Fruit fly (Drosophila melanogaster) whole organism, embryonic: ENCODE results near the gene Tsp5D.

Experiments
- Adf1 ChIP-seq: fragments of 200-800 bp; sonication (Bioruptor generic); IDR thresholded peaks from 2 replicates; pipeline ENCODE4 v1.3.6; 2022; ENCODE audit warnings: missing biosample characterization, missing genetic modification characterization
- Aef1 ChIP-seq: fragments of 200-800 bp; sonication (Bioruptor generic); IDR thresholded peaks from 3 replicates; pipeline ENCODE4 v1.3.6; 2022; ENCODE audit warnings: missing biosample characterization, missing genetic modification characterization
- CG1024 ChIP-seq: fragments of 200-800 bp; sonication (Bioruptor generic); IDR thresholded peaks from 2 replicates; pipeline ENCODE4 v1.3.6; 2022; ENCODE audit warnings: missing biosample characterization, missing genetic modification characterization
- CG10431 ChIP-seq: fragments of 200-800 bp; sonication (Bioruptor generic); optimal IDR thresholded peaks from 3 replicates; lab custom pipeline; 2018; ENCODE audit warnings: missing biosample characterization, mild to moderate bottlenecking, missing genetic modification characterization
- CG11560 ChIP-seq: fragments of 200-800 bp; sonication (Bioruptor generic); IDR thresholded peaks from 3 replicates; pipeline ENCODE4 v1.3.6; 2022; ENCODE audit warnings: missing biosample characterization, missing genetic modification characterization
- CG11696 ChIP-seq: fragments of 200-800 bp; sonication (Bioruptor generic); IDR thresholded peaks from 2 replicates; pipeline ENCODE4 v1.3.6; 2022; ENCODE audit warnings: missing biosample characterization, missing genetic modification characterization
- CG12236 ChIP-seq: fragments of 200-800 bp; sonication (Bioruptor generic); optimal IDR thresholded peaks from 2 replicates; lab custom pipeline; 2016; ENCODE audit warnings: missing biosample characterization, missing genetic modification characterization
- CG12769 ChIP-seq: fragments of 200-800 bp; sonication (Bioruptor generic); optimal IDR thresholded peaks from 2 replicates; lab custom pipeline; 2019; ENCODE audit warnings: missing biosample characterization, mild to moderate bottlenecking, missing genetic modification characterization, moderate library complexity
- CG13123 ChIP-seq: fragments of 200-800 bp; sonication (Bioruptor generic); optimal IDR thresholded peaks from 2 replicates; lab custom pipeline; 2016; ENCODE audit warnings: missing biosample characterization, missing genetic modification characterization
- CG13894 ChIP-seq: fragments of 200-800 bp; sonication (Bioruptor generic); optimal IDR thresholded peaks from 3 replicates; lab custom pipeline; 2018; ENCODE audit warnings: missing biosample characterization, mild to moderate bottlenecking, missing genetic modification characterization, moderate library complexity
- CG14014 ChIP-seq: fragments of 200-800 bp; sonication (Bioruptor generic); IDR thresholded peaks from 2 replicates; pipeline ENCODE4 v1.3.6; 2022; ENCODE audit warnings: missing biosample characterization, missing genetic modification characterization
- CG14050 ChIP-seq: fragments of 200-800 bp; sonication (Bioruptor generic); IDR thresholded peaks from 3 replicates; pipeline ENCODE4 v1.3.6; 2022; ENCODE audit warnings: missing biosample characterization, missing genetic modification characterization
- CG17385 ChIP-seq: fragments of 200-800 bp; sonication (Bioruptor generic); optimal IDR thresholded peaks from 3 replicates; lab custom pipeline; 2018; ENCODE audit warnings: missing biosample characterization, mild to moderate bottlenecking, missing genetic modification characterization
- CG17829 ChIP-seq: fragments of 200-800 bp; optimal IDR thresholded peaks from 2 replicates; lab custom pipeline; 2019; ENCODE audit warnings: missing biosample characterization, mild to moderate bottlenecking, missing genetic modification characterization, moderate library complexity
- CG2129 ChIP-seq: fragments of 200-800 bp; sonication (Bioruptor generic); IDR thresholded peaks from 2 replicates; pipeline ENCODE4 v1.3.6; 2022; ENCODE audit warnings: missing biosample characterization, missing genetic modification characterization; ENCODE audit not compliant: partially characterized antibody
- CG31365 ChIP-seq: fragments of 200-800 bp; sonication (Bioruptor generic); optimal IDR thresholded peaks from 2 replicates; lab custom pipeline; 2018; ENCODE audit warnings: missing biosample characterization, mild to moderate bottlenecking, missing genetic modification characterization
- CG31388 ChIP-seq: fragments of 200-800 bp; sonication (Bioruptor generic); optimal IDR thresholded peaks from 2 replicates; lab custom pipeline; 2016; ENCODE audit warnings: missing biosample characterization, missing genetic modification characterization
- CG6654 ChIP-seq: fragments of 200-800 bp; sonication (Bioruptor generic); optimal IDR thresholded peaks from 2 replicates; lab custom pipeline; 2017; ENCODE audit warnings: missing biosample characterization, mild to moderate bottlenecking, missing genetic modification characterization
- CG8281 ChIP-seq: fragments of 200-800 bp; sonication (Bioruptor generic); optimal IDR thresholded peaks from 2 replicates; lab custom pipeline; 2018; ENCODE audit warnings: missing biosample characterization, mild to moderate bottlenecking, missing genetic modification characterization, moderate library complexity
- CG8765 ChIP-seq: fragments of 200-800 bp; sonication (Bioruptor generic); IDR thresholded peaks from 2 replicates; pipeline ENCODE4 v1.3.6; 2022; ENCODE audit warnings: missing biosample characterization, missing genetic modification characterization
- CkIIα-i1 ChIP-seq: fragments of 200-800 bp; sonication (Bioruptor generic); IDR thresholded peaks from 2 replicates; pipeline ENCODE4 v1.3.6; 2022; ENCODE audit warnings: missing biosample characterization, missing genetic modification characterization
- Dad ChIP-seq: fragments of 200-800 bp; sonication (Bioruptor generic); optimal IDR thresholded peaks from 3 replicates; lab custom pipeline; 2016; ENCODE audit warnings: missing biosample characterization, missing genetic modification characterization
- Dip3 ChIP-seq: fragments of 200-800 bp; sonication (Bioruptor generic); optimal IDR thresholded peaks from 3 replicates; lab custom pipeline; 2016; ENCODE audit warnings: missing biosample characterization, missing genetic modification characterization
- Dll ChIP-seq: fragments of 200-800 bp; sonication (Bioruptor generic); IDR thresholded peaks from 4 replicates; pipeline ENCODE4 v1.3.6; 2022; ENCODE audit warnings: missing biosample characterization, missing genetic modification characterization; ENCODE audit not compliant: partially characterized antibody
- Drgx ChIP-seq: fragments of 200-800 bp; sonication (Bioruptor generic); IDR thresholded peaks from 2 replicates; pipeline ENCODE4 v1.3.6; 2022; ENCODE audit warnings: missing biosample characterization, missing genetic modification characterization
- HLH4C ChIP-seq: fragments of 200-800 bp; sonication (Bioruptor generic); IDR thresholded peaks from 3 replicates; pipeline ENCODE4 v1.3.6; 2022; ENCODE audit warnings: missing biosample characterization, missing genetic modification characterization; ENCODE audit not compliant: partially characterized antibody
- Hr78 ChIP-seq, 2 experiments: fragments of 200-800 bp in 1 of 2; fragments of >200 bp in 1 of 2; sonication (Bioruptor generic) in 1 of 2; optimal IDR thresholded peaks; 2 replicates each; lab custom pipeline; 2017 to 2019; ENCODE audit warnings: missing biosample characterization in 2 of 2, missing genetic modification characterization in 2 of 2, mild to moderate bottlenecking in 1 of 2, moderate library complexity in 1 of 2
- Lpt ChIP-seq: fragments of >200 bp; optimal IDR thresholded peaks from 2 replicates; lab custom pipeline; 2018; ENCODE audit warnings: missing biosample characterization, missing genetic modification characterization
- Mrtf ChIP-seq: fragments of 200-800 bp; sonication (Bioruptor generic); IDR thresholded peaks from 3 replicates; pipeline ENCODE4 v1.3.6; 2022; ENCODE audit warnings: missing biosample characterization, missing genetic modification characterization
- NK7.1 ChIP-seq: fragments of 200-800 bp; sonication (Bioruptor generic); optimal IDR thresholded peaks from 3 replicates; lab custom pipeline; 2016; ENCODE audit warnings: missing biosample characterization, missing genetic modification characterization
- Rx ChIP-seq: fragments of 200-800 bp; sonication (Bioruptor generic); IDR thresholded peaks from 2 replicates; pipeline ENCODE4 v1.3.6; 2022; ENCODE audit warnings: missing biosample characterization, missing genetic modification characterization
- Sry-β ChIP-seq: fragments of 200-800 bp; sonication (Bioruptor generic); optimal IDR thresholded peaks from 2 replicates; lab custom pipeline; 2018; ENCODE audit warnings: missing biosample characterization, mild to moderate bottlenecking, missing genetic modification characterization, moderate library complexity
- Tbp ChIP-seq: fragments of >200 bp; optimal IDR thresholded peaks from 2 replicates; lab custom pipeline; 2018; ENCODE audit warnings: missing biosample characterization, missing genetic modification characterization
- ac ChIP-seq: fragments of 200-800 bp; sonication (Bioruptor generic); optimal IDR thresholded peaks from 3 replicates; lab custom pipeline; 2017; ENCODE audit warnings: missing biosample characterization, mild to moderate bottlenecking, missing genetic modification characterization
- ap ChIP-seq: fragments of 200-800 bp; sonication (Bioruptor generic); IDR thresholded peaks from 2 replicates; pipeline ENCODE4 v1.3.6; 2022; ENCODE audit warnings: missing biosample characterization, missing genetic modification characterization
- ase ChIP-seq: fragments of 200-800 bp; sonication (Bioruptor generic); IDR thresholded peaks from 3 replicates; pipeline ENCODE4 v1.3.6; 2022; ENCODE audit warnings: missing biosample characterization, missing genetic modification characterization
- exex ChIP-seq: fragments of 200-800 bp; sonication (Bioruptor generic); optimal IDR thresholded peaks from 4 replicates; lab custom pipeline; 2018; ENCODE audit warnings: missing biosample characterization, mild to moderate bottlenecking, missing genetic modification characterization, moderate library complexity
- hb ChIP-seq: fragments of 200-800 bp; sonication (Bioruptor generic); IDR thresholded peaks from 3 replicates; pipeline ENCODE4 v1.3.6; 2022; ENCODE audit warnings: missing biosample characterization, missing genetic modification characterization; ENCODE audit not compliant: partially characterized antibody
- knrl ChIP-seq: fragments of 200-800 bp; sonication (Bioruptor generic); IDR thresholded peaks from 3 replicates; pipeline ENCODE4 v1.3.6; 2022; ENCODE audit warnings: missing biosample characterization, missing genetic modification characterization; ENCODE audit not compliant: partially characterized antibody
- luna ChIP-seq: fragments of 200-800 bp; sonication (Bioruptor generic); optimal IDR thresholded peaks from 2 replicates; lab custom pipeline; 2016; ENCODE audit warnings: missing biosample characterization, missing genetic modification characterization
- mirr ChIP-seq: fragments of 200-800 bp; sonication (Bioruptor generic); optimal IDR thresholded peaks from 3 replicates; lab custom pipeline; 2018; ENCODE audit warnings: missing biosample characterization, mild to moderate bottlenecking, missing genetic modification characterization
- peb ChIP-seq: fragments of 200-800 bp; sonication (Bioruptor generic); IDR thresholded peaks from 2 replicates; pipeline ENCODE4 v1.3.6; 2022; ENCODE audit warnings: missing biosample characterization, missing genetic modification characterization
- seq ChIP-seq: fragments of 200-800 bp; sonication (Bioruptor generic); IDR thresholded peaks from 2 replicates; pipeline ENCODE4 v1.3.6; 2022; ENCODE audit warnings: missing biosample characterization, missing genetic modification characterization
- sisA ChIP-seq: fragments of 200-800 bp; sonication (Bioruptor generic); IDR thresholded peaks from 2 replicates; pipeline ENCODE4 v1.3.6; 2022; ENCODE audit warnings: missing biosample characterization, missing genetic modification characterization
- slbo ChIP-seq: fragments of 200-800 bp; sonication (Bioruptor generic); IDR thresholded peaks from 2 replicates; pipeline ENCODE4 v1.3.6; 2022; ENCODE audit warnings: missing biosample characterization, missing genetic modification characterization
- sqz ChIP-seq: fragments of 200-800 bp; sonication (Bioruptor generic); optimal IDR thresholded peaks from 3 replicates; lab custom pipeline; 2018; ENCODE audit warnings: missing biosample characterization, mild to moderate bottlenecking, missing genetic modification characterization
- stwl ChIP-seq: fragments of 200-800 bp; sonication (Bioruptor generic); optimal IDR thresholded peaks from 3 replicates; lab custom pipeline; 2018; ENCODE audit warnings: missing biosample characterization, mild to moderate bottlenecking, missing genetic modification characterization, moderate library complexity
- tll ChIP-seq, 2 experiments: fragments of 200-800 bp in 1 of 2; fragments of >200 bp in 1 of 2; sonication (Bioruptor generic) in 1 of 2; optimal IDR thresholded peaks; 2 replicates each; lab custom pipeline; 2017 to 2019; ENCODE audit warnings: missing biosample characterization in 2 of 2, missing genetic modification characterization in 2 of 2, mild to moderate bottlenecking in 1 of 2, moderate library complexity in 1 of 2
- unpg ChIP-seq: fragments of 200-800 bp; sonication (Bioruptor generic); optimal IDR thresholded peaks from 3 replicates; lab custom pipeline; 2018; ENCODE audit warnings: missing biosample characterization, mild to moderate bottlenecking, missing genetic modification characterization, moderate library complexity
- vfl ChIP-seq: fragments of 200-800 bp; sonication (Bioruptor generic); optimal IDR thresholded peaks from 2 replicates; lab custom pipeline; 2016; ENCODE audit warnings: missing biosample characterization, missing genetic modification characterization
- vvl ChIP-seq: fragments of 200-800 bp; sonication (Bioruptor generic); IDR thresholded peaks from 2 replicates; pipeline ENCODE4 v1.3.6; 2022; ENCODE audit warnings: missing biosample characterization, missing genetic modification characterization

The Tsp5D gene

DNA sequence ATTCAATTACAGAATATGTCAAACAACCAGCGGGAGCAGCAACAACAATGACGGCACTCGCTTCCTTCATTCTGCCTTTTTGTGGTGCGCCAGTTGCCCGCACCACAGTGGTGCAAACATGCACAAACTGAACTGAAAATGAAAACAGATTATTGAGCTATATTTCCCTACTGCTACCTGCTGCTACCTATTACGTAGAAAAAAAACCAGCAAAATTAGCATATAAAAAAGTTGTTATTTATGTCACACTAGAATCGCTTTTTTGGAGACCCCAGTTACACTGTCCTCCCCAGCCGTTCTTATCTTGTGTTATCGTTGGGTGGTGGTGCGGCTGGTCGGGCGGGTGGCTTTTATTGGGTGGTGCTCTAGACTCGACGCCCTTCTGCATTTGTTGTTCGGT is 22.9 kb upstream of the Tsp5D start (continued):
- TF ChIP-seq Dip3 (GFP tag; lab: Kevin White, UChicago) = peak; percentile 67
- TF ChIP-seq ap (GFP tag; lab: Robert Waterston, UW) = peak; percentile 76
- TF ChIP-seq ac = no peak
- TF ChIP-seq luna = peak; percentile 29
- TF ChIP-seq mirr (GFP tag; lab: Kevin White, UChicago) = no peak
- TF ChIP-seq hb = no peak
- TF ChIP-seq vfl (GFP tag; lab: Kevin White, UChicago) = peak; percentile 37
- TF ChIP-seq CG11696 (GFP tag; lab: Robert Waterston, UW) = peak; percentile 84
- TF ChIP-seq Lpt (GFP tag; lab: Kevin White, UChicago) = no peak
- TF ChIP-seq sqz (GFP tag; lab: Kevin White, UChicago) = no peak
- TF ChIP-seq Adf1 (GFP tag; lab: Robert Waterston, UW) = peak; percentile 53
- TF ChIP-seq CG12769 (tag; lab: Kevin White, UChicago) = peak; percentile 86
- TF ChIP-seq CG8281 = peak; percentile 45
- TF ChIP-seq Sry-β (GFP tag; lab: Kevin White, UChicago) = no peak
- TF ChIP-seq Tbp (GFP tag; lab: Kevin White, UChicago) = no peak
- TF ChIP-seq CG2129 (GFP tag; lab: Robert Waterston, UW) = no peak
- 0 out of 2 replicates have a peak, but pooled peaks have one; percentile 31 for TF ChIP-seq CkIIα-i1 (GFP tag; lab: Robert Waterston, UW)
- TF ChIP-seq HLH4C (GFP tag; lab: Robert Waterston, UW) = peak; percentile 9; the same call in 1 of the 3 replicates
- TF ChIP-seq CG13894 (tag; lab: Kevin White, UChicago) = peak; percentile 38
- TF ChIP-seq Hr78 (GFP tag; optimal IDR thresholded peaks at IDR 0.05; lab: Kevin White, UChicago) = no peak
- TF ChIP-seq unpg (GFP tag; lab: Kevin White, UChicago) = peak; percentile 81
- TF ChIP-seq CG11560 (tag; lab: Robert Waterston, UW) = peak; percentile 67; the same call in 2 of the 3 replicates
- TF ChIP-seq CG1024 = peak; percentile 72
- TF ChIP-seq tll (GFP tag; optimal IDR thresholded peaks at IDR 0.05; lab: Kevin White, UChicago) = no peak
- TF ChIP-seq Rx (GFP tag; lab: Robert Waterston, UW) = peak; percentile 84
- TF ChIP-seq stwl = no peak
- peak; percentile 39; the same call in 1 of the 2 replicates for TF ChIP-seq Drgx (GFP tag; lab: Robert Waterston, UW)
- peak; percentile 81 for TF ChIP-seq CG14050
- TF ChIP-seq CG6654 (GFP tag; lab: Kevin White, UChicago) = peak; percentile 44
- peak; percentile 66 for TF ChIP-seq seq (GFP tag; lab: Robert Waterston, UW)
- peak; percentile 85 for TF ChIP-seq slbo (GFP tag; lab: Robert Waterston, UW)
- peak; percentile 70 for TF ChIP-seq Dad (GFP tag; lab: Kevin White, UChicago)
- 0 out of 3 replicates have a peak, but pooled peaks have one; percentile 37 for TF ChIP-seq knrl (GFP tag; lab: Robert Waterston, UW)
- TF ChIP-seq NK7.1 (GFP tag; lab: Kevin White, UChicago) = peak; percentile 63
- TF ChIP-seq CG31388 (GFP tag; lab: Kevin White, UChicago) = peak; percentile 39
- TF ChIP-seq CG13123 (GFP tag; lab: Kevin White, UChicago) = peak; percentile 7
- TF ChIP-seq CG31365 (tag; lab: Kevin White, UChicago) = peak; percentile 49
- peak; percentile 72 for TF ChIP-seq CG17385 (GFP tag; lab: Kevin White, UChicago)
- TF ChIP-seq CG10431 (GFP tag; lab: Kevin White, UChicago) = no peak
- peak; percentile 66 for TF ChIP-seq CG17829 (tag; lab: Kevin White, UChicago)
- peak; percentile 91 for TF ChIP-seq peb (GFP tag; lab: Robert Waterston, UW)
- 0 out of 4 replicates have a peak, but pooled peaks have one; percentile 24 for TF ChIP-seq Dll
- TF ChIP-seq ase (GFP tag; lab: Robert Waterston, UW) = peak; percentile 89
- TF ChIP-seq sisA (GFP tag; lab: Robert Waterston, UW) = peak; percentile 85
- TF ChIP-seq CG14014 (GFP tag; lab: Robert Waterston, UW) = peak; percentile 88
- peak; percentile 17 for TF ChIP-seq exex (tag; lab: Kevin White, UChicago)
- peak; percentile 96 for TF ChIP-seq vvl (GFP tag; lab: Robert Waterston, UW)
- peak; percentile 89 for TF ChIP-seq Aef1
- TF ChIP-seq CG12236 = peak; percentile 47
- TF ChIP-seq Mrtf = peak; percentile 90
- TF ChIP-seq CG8765 (GFP tag; lab: Robert Waterston, UW) = peak; percentile 78
